Fruit fly (Drosophila melanogaster): ENCODE measurements around the gene CecA1.

Gene CecA1

dm6 chr3R:30175045-30175589, 35.6 kb upstream of the CecA1 start:
- TF ChIP-seq fru (GFP tag; optimal IDR thresholded peaks at IDR 0.05) = no peak
- TF ChIP-seq Sp1 (GFP tag; optimal IDR thresholded peaks at IDR 0.05) = no peak
- TF ChIP-seq jim (GFP tag; optimal IDR thresholded peaks at IDR 0.05) = no peak
- no peak for TF ChIP-seq woc (GFP tag; optimal IDR thresholded peaks at IDR 0.05)
- TF ChIP-seq Dif (GFP tag; optimal IDR thresholded peaks at IDR 0.05; ENCODE audit: partially characterized antibody) = no peak
- no peak for TF ChIP-seq dsf (GFP tag; optimal IDR thresholded peaks at IDR 0.05; ENCODE audit: borderline replicate concordance)
- no peak for TF ChIP-seq Mio (GFP tag; optimal IDR thresholded peaks at IDR 0.05)
- TF ChIP-seq usp (GFP tag; optimal IDR thresholded peaks at IDR 0.05) = no peak
- no peak for TF ChIP-seq dl (GFP tag; optimal IDR thresholded peaks at IDR 0.05; ENCODE audit: insufficient read depth in 1 of 2, partially characterized antibody in 2 of 2)

- TF ChIP-seq CrebA (GFP tag; optimal IDR thresholded peaks at IDR 0.05; ENCODE audit: borderline replicate concordance) (no peak), jim (GFP tag; optimal IDR thresholded peaks at IDR 0.05) (no peak), Hnf4 (GFP tag; optimal IDR thresholded peaks at IDR 0.05) (no peak), fru (GFP tag; optimal IDR thresholded peaks at IDR 0.05) (no peak), Hr78 (GFP tag; optimal IDR thresholded peaks at IDR 0.05) (no peak), woc (GFP tag; optimal IDR thresholded peaks at IDR 0.05) (no peak), CG32264 (GFP tag; optimal IDR thresholded peaks at IDR 0.05) (no peak), N (GFP tag; optimal IDR thresholded peaks at IDR 0.05) (no peak), psq (GFP tag; optimal IDR thresholded peaks at IDR 0.05) (no peak), Vsx2 (GFP tag; optimal IDR thresholded peaks at IDR 0.05; ENCODE audit: partially characterized antibody) (no peak)
Observed at dm6 chr3R:30176314-30176713, 34.4 kb upstream of the CecA1 start.

dm6 chr3R:30177494-30177893, 33.2 kb upstream of the CecA1 start, which contains the start of the genes CG1983 and CG15530:
Gene CG1983 (minus strand): TSS chr3R:30177700.
Gene CG15530 (plus strand): TSS chr3R:30177877.
- TF ChIP-seq lola (GFP tag; optimal IDR thresholded peaks at IDR 0.05) (no peak), dsf (GFP tag; optimal IDR thresholded peaks at IDR 0.05; ENCODE audit: borderline replicate concordance) (no peak), GATAd (GFP tag; optimal IDR thresholded peaks at IDR 0.05) (no peak), sage (GFP tag; optimal IDR thresholded peaks at IDR 0.05) (no peak), Vsx2 (GFP tag; optimal IDR thresholded peaks at IDR 0.05; ENCODE audit: partially characterized antibody) (no peak), fru (GFP tag; optimal IDR thresholded peaks at IDR 0.05) (no peak), Mio (GFP tag; optimal IDR thresholded peaks at IDR 0.05) (no peak), brk (GFP tag; optimal IDR thresholded peaks at IDR 0.05) (no peak), Rel (GFP tag; optimal IDR thresholded peaks at IDR 0.05) (no peak), Rel (tag; optimal IDR thresholded peaks at IDR 0.05) (no peak), Sp1 (GFP tag; optimal IDR thresholded peaks at IDR 0.05) (no peak), jim (GFP tag; optimal IDR thresholded peaks at IDR 0.05) (no peak), tai (GFP tag; optimal IDR thresholded peaks at IDR 0.05) (no peak), psq (GFP tag; optimal IDR thresholded peaks at IDR 0.05) (no peak), Dif (GFP tag; optimal IDR thresholded peaks at IDR 0.05; ENCODE audit: partially characterized antibody) (no peak), Hnf4 (GFP tag; optimal IDR thresholded peaks at IDR 0.05) (no peak)

- TF ChIP-seq jim (GFP tag; optimal IDR thresholded peaks at IDR 0.05) (no peak), Mio (GFP tag; optimal IDR thresholded peaks at IDR 0.05) (no peak)
Observed at dm6 chr3R:30179934-30180333, 30.7 kb upstream of the CecA1 start, which contains the start of gene Bet5. Gene Bet5 (plus strand): TSS chr3R:30180232.

dm6 chr3R:30183872-30184271, 26.8 kb upstream of the CecA1 start:
- TF ChIP-seq dmrt93B (GFP tag; optimal IDR thresholded peaks at IDR 0.05) = no peak
- no peak for TF ChIP-seq N (GFP tag; optimal IDR thresholded peaks at IDR 0.05)
- no peak for TF ChIP-seq psq (GFP tag; optimal IDR thresholded peaks at IDR 0.05)
- no peak for TF ChIP-seq sv (GFP tag; optimal IDR thresholded peaks at IDR 0.05)
- TF ChIP-seq sage (GFP tag; optimal IDR thresholded peaks at IDR 0.05) = no peak
- no peak for TF ChIP-seq pan (optimal IDR thresholded peaks at IDR 0.05)
- no peak for TF ChIP-seq Hnf4 (GFP tag; optimal IDR thresholded peaks at IDR 0.05)
- no peak for TF ChIP-seq Mio (GFP tag; optimal IDR thresholded peaks at IDR 0.05)
- no peak for TF ChIP-seq brk (GFP tag; optimal IDR thresholded peaks at IDR 0.05)
- TF ChIP-seq jim (GFP tag; optimal IDR thresholded peaks at IDR 0.05) = no peak

- TF ChIP-seq CG9705 (GFP tag; optimal IDR thresholded peaks at IDR 0.05) = no peak
- TF ChIP-seq N (GFP tag; optimal IDR thresholded peaks at IDR 0.05) = no peak
- TF ChIP-seq Mio (GFP tag; optimal IDR thresholded peaks at IDR 0.05) = no peak
- no peak for TF ChIP-seq Jra (GFP tag; optimal IDR thresholded peaks at IDR 0.05)
- TF ChIP-seq Abd-B (GFP tag; optimal IDR thresholded peaks at IDR 0.05) = no peak
- no peak for TF ChIP-seq rgr (GFP tag; optimal IDR thresholded peaks at IDR 0.05)
- TF ChIP-seq h (GFP tag; optimal IDR thresholded peaks at IDR 0.05) = no peak
- no peak for TF ChIP-seq Hr78 (GFP tag; optimal IDR thresholded peaks at IDR 0.05)
- TF ChIP-seq GATAd (GFP tag; optimal IDR thresholded peaks at IDR 0.05) = no peak
- TF ChIP-seq usp (GFP tag; optimal IDR thresholded peaks at IDR 0.05) = no peak
- TF ChIP-seq Dfd (GFP tag; optimal IDR thresholded peaks at IDR 0.05) = no peak
- no peak for TF ChIP-seq Myc (optimal IDR thresholded peaks at IDR 0.05)
- no peak for TF ChIP-seq Vsx2 (GFP tag; optimal IDR thresholded peaks at IDR 0.05; ENCODE audit: partially characterized antibody)
- TF ChIP-seq sage (GFP tag; optimal IDR thresholded peaks at IDR 0.05) = no peak
- no peak for TF ChIP-seq dl (GFP tag; optimal IDR thresholded peaks at IDR 0.05; ENCODE audit: insufficient read depth in 1 of 2, partially characterized antibody in 2 of 2)
- no peak for TF ChIP-seq lola (GFP tag; optimal IDR thresholded peaks at IDR 0.05)
- no peak for TF ChIP-seq pan (optimal IDR thresholded peaks at IDR 0.05)
Observed at dm6 chr3R:30189398-30189797, 21.3 kb upstream of the CecA1 start.
